Worm (Caenorhabditis elegans): ENCODE measurements around the gene F17C8.7.

ce11 chrIII:4762846-4763245 lies 27.3 kb downstream of the F17C8.7 start:
- TF ChIP-seq zag-1 (tag; optimal IDR thresholded peaks at IDR 0.05) (no peak), rbr-2 (tag; optimal IDR thresholded peaks at IDR 0.05) (no peak), dpl-1 (GFP tag; optimal IDR thresholded peaks at IDR 0.05) (no peak), ctbp-1 (GFP tag; IDR thresholded peaks at IDR 0.05) (no peak), daf-16 (GFP tag; optimal IDR thresholded peaks at IDR 0.05) (no peak), daf-16 (tag; optimal IDR thresholded peaks at IDR 0.05) (no peak), skn-1 (tag; optimal IDR thresholded peaks at IDR 0.05) (no peak)
